Worm (Caenorhabditis elegans): Measurements from ENCODE around the gene F18A11.2.

DNA sequence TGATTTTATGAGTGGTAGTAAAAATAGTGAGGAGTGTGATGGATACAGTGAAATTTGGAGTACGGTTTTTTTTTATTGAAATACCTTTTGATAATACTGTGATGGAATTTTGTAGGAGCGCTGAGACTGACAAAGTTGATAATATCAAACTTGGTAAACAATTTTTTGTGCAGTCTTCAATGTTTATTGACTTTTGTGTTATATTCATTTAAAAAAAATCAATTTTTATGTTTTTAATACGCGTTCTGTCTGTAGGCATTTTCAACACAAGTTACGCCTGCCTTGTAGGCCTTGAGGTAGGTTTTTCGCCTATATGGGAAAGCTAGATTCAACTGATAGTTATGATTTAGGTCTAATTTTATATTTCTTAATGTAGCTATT, 26.6 kb upstream of the F18A11.2 start:
- TF ChIP-seq lin-39 (tag; optimal IDR thresholded peaks at IDR 0.05) (no peak), nhr-102 (tag; optimal IDR thresholded peaks at IDR 0.05) (no peak), nhr-237 (tag; optimal IDR thresholded peaks at IDR 0.05) (no peak), ZK337.2 (GFP tag; IDR thresholded peaks at IDR 0.05) (no peak), zag-1 (tag; optimal IDR thresholded peaks at IDR 0.05) (no peak), mdl-1 (tag; optimal IDR thresholded peaks at IDR 0.05) (no peak), F26F4.8 (GFP tag; conservative IDR thresholded peaks at IDR 0.05) (no peak), unc-62 (GFP tag; optimal IDR thresholded peaks at IDR 0.05 in 1 of 2) (no peak), unc-62 (tag; optimal IDR thresholded peaks at IDR 0.05) (no peak), nhr-48 (tag; optimal IDR thresholded peaks at IDR 0.05) (no peak), ama-1 (optimal IDR thresholded peaks at IDR 0.05) (no peak), aly-2 (tag; optimal IDR thresholded peaks at IDR 0.05) (no peak)

Data from whole organism, L4 larva.